Fruit fly (Drosophila melanogaster) whole organism, embryonic: ENCODE data around the gene Grik.

Source experiments
- Abd-B ChIP-seq: fragments of 200-800 bp; sonication (Bioruptor generic); optimal IDR thresholded peaks from 2 replicates; lab custom pipeline; 2018; ENCODE audit warnings: missing biosample characterization, mild to moderate bottlenecking, missing genetic modification characterization, moderate library complexity
- CG10462 ChIP-seq: fragments of 200-800 bp; sonication (Bioruptor generic); optimal IDR thresholded peaks from 2 replicates; lab custom pipeline; 2016; ENCODE audit warnings: missing biosample characterization, missing genetic modification characterization
- CG12391 ChIP-seq: fragments of 200-800 bp; sonication (Bioruptor generic); optimal IDR thresholded peaks from 3 replicates; lab custom pipeline; 2018; ENCODE audit warnings: missing biosample characterization, mild to moderate bottlenecking, missing genetic modification characterization, moderate library complexity
- CG16779 ChIP-seq: fragments of 200-800 bp; sonication (Bioruptor generic); IDR thresholded peaks from 2 replicates; pipeline ENCODE4 v1.3.6; 2022; ENCODE audit warnings: missing biosample characterization, missing genetic modification characterization
- CG18262 ChIP-seq: fragments of 200-800 bp; optimal IDR thresholded peaks from 3 replicates; lab custom pipeline; 2019; ENCODE audit warnings: missing biosample characterization, mild to moderate bottlenecking, missing genetic modification characterization, moderate library complexity
- CG34422 ChIP-seq: fragments of 200-800 bp; sonication (Bioruptor generic); IDR thresholded peaks from 3 replicates; pipeline ENCODE4 v1.3.6; 2022; ENCODE audit warnings: missing biosample characterization, missing genetic modification characterization
- CG4360 ChIP-seq: fragments of 200-800 bp; sonication (Bioruptor generic); IDR thresholded peaks from 2 replicates; pipeline ENCODE4 v1.3.6; 2022; ENCODE audit warnings: missing biosample characterization, missing genetic modification characterization
- CG43689 ChIP-seq: fragments of 200-800 bp; sonication (Bioruptor generic); IDR thresholded peaks from 2 replicates; pipeline ENCODE4 v1.3.6; 2022; ENCODE audit warnings: missing biosample characterization, missing genetic modification characterization
- CG7786 ChIP-seq: fragments of 200-800 bp; sonication (Bioruptor generic); optimal IDR thresholded peaks from 2 replicates; lab custom pipeline; 2016; ENCODE audit warnings: missing biosample characterization, missing genetic modification characterization
- CG8924 ChIP-seq: fragments of 200-800 bp; optimal IDR thresholded peaks from 3 replicates; lab custom pipeline; 2019; ENCODE audit warnings: missing biosample characterization, mild to moderate bottlenecking, missing genetic modification characterization, moderate library complexity
- Dip2 ChIP-seq: fragments of 200-800 bp; sonication (Bioruptor generic); IDR thresholded peaks from 2 replicates; pipeline ENCODE4 v1.3.6; 2022; ENCODE audit warnings: missing biosample characterization, missing genetic modification characterization
- E2f2 ChIP-seq: fragments of 200-800 bp; sonication (Bioruptor generic); IDR thresholded peaks from 2 replicates; pipeline ENCODE4 v1.3.6; 2022; ENCODE audit warnings: missing biosample characterization, missing genetic modification characterization
- Ets65A ChIP-seq: fragments of 200-800 bp; sonication (Bioruptor generic); peaks from one replicate; lab custom pipeline; 2016; ENCODE audit warnings: missing biosample characterization, missing genetic modification characterization
- HLH54F ChIP-seq: fragments of 200-800 bp; sonication (Bioruptor generic); optimal IDR thresholded peaks from 3 replicates; lab custom pipeline; 2016; ENCODE audit warnings: missing biosample characterization, missing genetic modification characterization
- Hr51 ChIP-seq, 2 experiments: fragments of 200-800 bp; sonication (Bioruptor generic); optimal IDR thresholded peaks; 2 replicates in 1 of 2; 3 replicates in 1 of 2; lab custom pipeline; 2016 to 2018; ENCODE audit warnings: missing biosample characterization in 2 of 2, missing genetic modification characterization in 2 of 2, mild to moderate bottlenecking in 1 of 2, moderate library complexity in 1 of 2
- Lim3 ChIP-seq: fragments of 200-800 bp; sonication (Bioruptor generic); IDR thresholded peaks from 2 replicates; pipeline ENCODE4 v1.3.6; 2022; ENCODE audit warnings: missing biosample characterization, missing genetic modification characterization
- NFAT ChIP-seq: fragments of 200-800 bp; sonication (Bioruptor generic); IDR thresholded peaks from 2 replicates; pipeline ENCODE4 v1.3.6; 2022; ENCODE audit warnings: missing biosample characterization, missing genetic modification characterization
- Oli ChIP-seq: fragments of 200-800 bp; sonication (Bioruptor generic); optimal IDR thresholded peaks from 2 replicates; lab custom pipeline; 2018; ENCODE audit warnings: missing biosample characterization, mild to moderate bottlenecking, missing genetic modification characterization, moderate library complexity
- Opbp ChIP-seq: fragments of 200-800 bp; sonication (Bioruptor generic); IDR thresholded peaks from 3 replicates; pipeline ENCODE4 v1.3.6; 2022; ENCODE audit warnings: missing biosample characterization, missing genetic modification characterization; ENCODE audit not compliant: partially characterized antibody
- Optix ChIP-seq: fragments of 200-800 bp; sonication (Bioruptor generic); IDR thresholded peaks from 3 replicates; pipeline ENCODE4 v1.3.6; 2022; ENCODE audit warnings: missing biosample characterization, missing genetic modification characterization
- Side ChIP-seq: fragments of 200-800 bp; sonication (Bioruptor generic); optimal IDR thresholded peaks from 2 replicates; lab custom pipeline; 2016; ENCODE audit warnings: missing biosample characterization, missing genetic modification characterization
- Sin3A ChIP-seq: fragments of >200 bp; optimal IDR thresholded peaks from 2 replicates; lab custom pipeline; 2018
- Sox100B ChIP-seq: fragments of 200-800 bp; sonication (Bioruptor generic); optimal IDR thresholded peaks from 3 replicates; lab custom pipeline; 2018; ENCODE audit warnings: missing biosample characterization, mild to moderate bottlenecking, missing genetic modification characterization
- Sry-δ ChIP-seq: fragments of 200-800 bp; sonication (Bioruptor generic); optimal IDR thresholded peaks from 2 replicates; lab custom pipeline; 2016; ENCODE audit warnings: missing biosample characterization, missing genetic modification characterization
- Ssrp ChIP-seq: fragments of 200-800 bp; sonication (Bioruptor generic); optimal IDR thresholded peaks from 2 replicates; lab custom pipeline; 2018; ENCODE audit warnings: missing biosample characterization, mild to moderate bottlenecking, missing genetic modification characterization, moderate library complexity
- bbx ChIP-seq: fragments of 200-800 bp; sonication (Bioruptor generic); IDR thresholded peaks from 2 replicates; pipeline ENCODE4 v1.3.6; 2022; ENCODE audit warnings: missing biosample characterization, missing genetic modification characterization; ENCODE audit not compliant: partially characterized antibody
- bsh ChIP-seq, 2 experiments: fragments of 200-800 bp; sonication (Bioruptor generic); optimal IDR thresholded peaks; 2 replicates each; lab custom pipeline; 2017 to 2018; ENCODE audit warnings: mild to moderate bottlenecking in 2 of 2, missing biosample characterization in 2 of 2, missing genetic modification characterization in 2 of 2, moderate library complexity in 1 of 2
- btn ChIP-seq: fragments of 200-800 bp; sonication (Bioruptor generic); optimal IDR thresholded peaks from 2 replicates; lab custom pipeline; 2016; ENCODE audit warnings: missing biosample characterization, missing genetic modification characterization
- cato ChIP-seq: fragments of 200-800 bp; sonication (Bioruptor generic); optimal IDR thresholded peaks from 2 replicates; lab custom pipeline; 2016; ENCODE audit warnings: missing biosample characterization, missing genetic modification characterization, borderline replicate concordance
- chinmo ChIP-seq: fragments of 200-800 bp; sonication (Bioruptor generic); IDR thresholded peaks from 4 replicates; pipeline ENCODE4 v1.3.6; 2022; ENCODE audit warnings: missing biosample characterization, missing genetic modification characterization; ENCODE audit not compliant: partially characterized antibody
- danr ChIP-seq: fragments of 200-800 bp; sonication (Bioruptor generic); IDR thresholded peaks from 2 replicates; pipeline ENCODE4 v1.3.6; 2022; ENCODE audit warnings: missing biosample characterization, missing genetic modification characterization
- fd96Cb ChIP-seq: fragments of 200-800 bp; sonication (Bioruptor generic); optimal IDR thresholded peaks from 2 replicates; lab custom pipeline; 2018; ENCODE audit warnings: missing biosample characterization, mild to moderate bottlenecking, missing genetic modification characterization, moderate library complexity
- gfzf ChIP-seq: fragments of 200-800 bp; sonication (Bioruptor generic); optimal IDR thresholded peaks from 2 replicates; lab custom pipeline; 2016; ENCODE audit warnings: missing biosample characterization, mild to moderate bottlenecking, missing genetic modification characterization, moderate library complexity
- gro ChIP-seq: fragments of 200-800 bp; sonication (Bioruptor generic); optimal IDR thresholded peaks from 2 replicates; lab custom pipeline; 2016; ENCODE audit warnings: missing biosample characterization, missing genetic modification characterization
- gsb-n ChIP-seq: fragments of 200-800 bp; sonication (Bioruptor generic); optimal IDR thresholded peaks from 3 replicates; lab custom pipeline; 2018; ENCODE audit warnings: missing biosample characterization, mild to moderate bottlenecking, missing genetic modification characterization
- hth ChIP-seq: fragments of >200 bp; optimal IDR thresholded peaks from 2 replicates; lab custom pipeline; 2017; ENCODE audit warnings: inconsistent platforms
- insv ChIP-seq, 2 experiments: fragments of 200-800 bp; sonication (Bioruptor generic); optimal IDR thresholded peaks; 3 replicates each; lab custom pipeline; 2016 to 2018; ENCODE audit warnings: missing biosample characterization in 2 of 2, missing genetic modification characterization in 2 of 2
- jigr1 ChIP-seq: fragments of 200-800 bp; sonication (Bioruptor generic); IDR thresholded peaks from 3 replicates; pipeline ENCODE4 v1.3.6; 2022; ENCODE audit warnings: missing biosample characterization, missing genetic modification characterization
- ken ChIP-seq: fragments of 200-800 bp; sonication (Bioruptor generic); IDR thresholded peaks from 3 replicates; pipeline ENCODE4 v1.3.6; 2022; ENCODE audit warnings: missing biosample characterization, missing genetic modification characterization
- lab ChIP-seq: fragments of 200-800 bp; sonication (Bioruptor generic); optimal IDR thresholded peaks from 3 replicates; lab custom pipeline; 2017; ENCODE audit warnings: missing biosample characterization, missing genetic modification characterization, mild to moderate bottlenecking, moderate library complexity, missing genetic modification reagents
- lilli ChIP-seq: fragments of 200-800 bp; sonication (Bioruptor generic); optimal IDR thresholded peaks from 3 replicates; lab custom pipeline; 2016; ENCODE audit warnings: missing biosample characterization, missing genetic modification characterization
- mam ChIP-seq: fragments of 200-800 bp; sonication (Bioruptor generic); optimal IDR thresholded peaks from 3 replicates; lab custom pipeline; 2016; ENCODE audit warnings: missing biosample characterization, missing genetic modification characterization
- org-1 ChIP-seq: fragments of 200-800 bp; sonication (Bioruptor generic); optimal IDR thresholded peaks from 2 replicates; lab custom pipeline; 2017; ENCODE audit warnings: missing biosample characterization, missing genetic modification characterization
- pita ChIP-seq: fragments of 200-800 bp; sonication (Bioruptor generic); optimal IDR thresholded peaks from 2 replicates; lab custom pipeline; 2017; ENCODE audit warnings: missing biosample characterization, mild to moderate bottlenecking, missing genetic modification characterization
- schlank ChIP-seq: fragments of 200-800 bp; sonication (Bioruptor generic); optimal IDR thresholded peaks from 2 replicates; lab custom pipeline; 2018; ENCODE audit warnings: missing biosample characterization, mild to moderate bottlenecking, missing genetic modification characterization
- slou ChIP-seq: fragments of 200-800 bp; sonication (Bioruptor generic); optimal IDR thresholded peaks from 3 replicates; lab custom pipeline; 2016; ENCODE audit warnings: missing biosample characterization, missing genetic modification characterization
- twi ChIP-seq: fragments of 200-800 bp; optimal IDR thresholded peaks from 2 replicates; lab custom pipeline; 2019; ENCODE audit warnings: missing biosample characterization, mild to moderate bottlenecking, missing genetic modification characterization, moderate library complexity
- vfl ChIP-seq: fragments of 200-800 bp; sonication (Bioruptor generic); optimal IDR thresholded peaks from 2 replicates; lab custom pipeline; 2016; ENCODE audit warnings: missing biosample characterization, missing genetic modification characterization
- yki ChIP-seq: fragments of >200 bp; optimal IDR thresholded peaks from 3 replicates; lab custom pipeline; 2018
- zfh1 ChIP-seq: fragments of 200-800 bp; sonication (Bioruptor generic); IDR thresholded peaks from 3 replicates; pipeline ENCODE4 v1.3.6; 2022; ENCODE audit warnings: missing biosample characterization, missing genetic modification characterization

The Grik gene

DNA sequence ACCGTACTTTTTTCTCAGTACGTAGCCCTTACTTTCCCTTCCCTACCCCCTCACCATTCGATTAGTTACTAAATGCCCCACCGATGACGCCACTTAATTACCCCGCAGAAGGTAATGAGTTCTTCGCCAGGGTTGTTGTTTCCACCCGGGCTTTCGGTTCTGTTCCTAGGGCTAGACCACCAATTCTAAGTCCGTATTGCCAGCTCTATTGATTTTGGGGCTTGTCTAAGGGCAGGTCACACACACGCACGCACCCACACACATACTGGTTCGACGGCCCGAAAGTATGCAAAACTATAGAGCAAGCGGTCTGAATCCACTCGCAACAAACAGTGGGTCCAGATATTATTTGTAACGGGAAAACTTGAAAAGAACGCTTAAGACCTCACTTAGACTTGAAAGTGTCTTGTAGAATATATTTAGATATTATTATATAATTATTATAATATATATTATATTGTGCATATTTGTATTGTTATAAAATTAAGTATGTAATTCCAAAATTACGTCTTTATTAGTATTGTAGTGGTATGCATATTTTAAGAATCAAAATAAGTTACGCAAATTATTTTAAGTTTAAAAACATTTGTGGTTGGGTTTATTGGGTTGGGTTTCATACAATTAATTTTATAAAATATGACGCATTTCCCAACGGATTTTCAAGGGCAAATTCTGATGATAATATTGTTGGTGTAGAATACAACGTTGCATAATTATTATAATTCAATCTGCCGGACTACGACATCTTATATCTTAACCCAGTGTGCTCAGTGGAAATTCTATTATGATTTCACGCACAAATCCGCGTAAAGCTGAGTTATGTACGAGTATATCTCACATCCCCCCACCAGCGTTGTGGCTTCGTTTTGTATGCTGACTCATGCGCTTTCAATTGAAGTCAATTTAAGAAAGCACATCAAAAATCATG is 48.3 kb downstream of the Grik start (continued):
- TF ChIP-seq bbx (GFP tag; lab: Robert Waterston, UW) (peak; percentile 29; the same call in 1 of the 2 replicates), twi (tag; lab: Kevin White, UChicago) (no peak), lab (GFP tag; lab: Kevin White, UChicago) (peak; percentile 61), zfh1 (GFP tag; lab: Robert Waterston, UW) (no peak), fd96Cb (tag; lab: Kevin White, UChicago) (peak; percentile 34), bsh (GFP tag; optimal IDR thresholded peaks at IDR 0.05; lab: Kevin White, UChicago) (peak in 1 of 2 experiments; percentile 23), CG12391 (tag; lab: Kevin White, UChicago) (peak; percentile 59), schlank (tag; lab: Kevin White, UChicago) (no peak), pita (GFP tag; lab: Kevin White, UChicago) (no peak), btn (GFP tag; lab: Kevin White, UChicago) (no peak), CG4360 (GFP tag; lab: Robert Waterston, UW) (no peak), chinmo (GFP tag; lab: Robert Waterston, UW) (no peak), slou (no peak), ken (GFP tag; lab: Robert Waterston, UW) (no peak), Ets65A (GFP tag; lab: Kevin White, UChicago) (no peak), Opbp (no peak), org-1 (GFP tag; lab: Kevin White, UChicago) (peak; percentile 35), Lim3 (GFP tag; lab: Robert Waterston, UW) (no peak), CG8924 (tag; lab: Kevin White, UChicago) (peak; percentile 55), danr (GFP tag; lab: Robert Waterston, UW) (no peak), Oli (peak; percentile 49), Sry-δ (GFP tag; lab: Kevin White, UChicago) (no peak), hth (lab: Kevin White, UChicago) (no peak), CG16779 (GFP tag; lab: Robert Waterston, UW) (no peak), CG7786 (no peak), jigr1 (no peak), Side (no peak), gro (GFP tag; lab: Kevin White, UChicago) (no peak), CG18262 (peak; percentile 70), CG34422 (GFP tag; lab: Robert Waterston, UW) (no peak), insv (GFP tag; optimal IDR thresholded peaks at IDR 0.05; lab: Kevin White, UChicago) (no peak), Dip2 (GFP tag; lab: Robert Waterston, UW) (no peak), mam (peak; percentile 11), Sox100B (peak; percentile 63), cato (GFP tag; lab: Kevin White, UChicago) (no peak), CG43689 (GFP tag; lab: Robert Waterston, UW) (no peak), Optix (GFP tag; lab: Robert Waterston, UW) (no peak), Hr51 (GFP tag; optimal IDR thresholded peaks at IDR 0.05; lab: Kevin White, UChicago) (peak in 1 of 2 experiments; percentile 71), gsb-n (tag; lab: Kevin White, UChicago) (peak; percentile 36), gfzf (no peak), yki (lab: Kevin White, UChicago) (no peak), NFAT (GFP tag; lab: Robert Waterston, UW) (no peak), E2f2 (no peak), vfl (GFP tag; lab: Kevin White, UChicago) (no peak), Sin3A (lab: Kevin White, UChicago) (no peak), CG10462 (GFP tag; lab: Kevin White, UChicago) (no peak), Ssrp (tag; lab: Kevin White, UChicago) (peak; percentile 18), HLH54F (no peak), lilli (GFP tag; lab: Kevin White, UChicago) (peak; percentile 9), Abd-B (GFP tag; lab: Kevin White, UChicago) (no peak)
